Worm (Caenorhabditis elegans) whole organism, L4 larva: ENCODE data around the gene R07E5.15.
"Not testable (repeated sequence)": the region's sequence is repeated elsewhere in the genome, so short reads cannot be mapped to it uniquely, and the experiment has no call there.

ENCODE experiments used
- F37D6.2 ChIP-seq: sonication (generic microtip); optimal IDR thresholded peaks from 2 replicates; lab custom pipeline; 2016; ENCODE audit warnings: mild to moderate bottlenecking, missing genetic modification characterization, missing compliant biosample characterization
- T20F7.1 ChIP-seq: fragments of 200-800 bp; sonication (Bioruptor generic); optimal IDR thresholded peaks from 2 replicates; lab custom pipeline; 2018; ENCODE audit warnings: mild to moderate bottlenecking, missing genetic modification characterization, missing compliant biosample characterization
- T26A8.4 ChIP-seq: fragments of 200-800 bp; sonication (Bioruptor generic); IDR thresholded peaks from 2 replicates; pipeline ENCODE4 v1.3.6; 2022; ENCODE audit warnings: missing genetic modification characterization, missing compliant biosample characterization
- arid-1 ChIP-seq: fragments of 200-800 bp; sonication (Bioruptor generic); conservative IDR thresholded peaks from 2 replicates; pipeline ENCODE4 v1.3.6; 2022; ENCODE audit warnings: missing genetic modification reagents, missing genetic modification characterization, missing compliant biosample characterization
- ctbp-1 ChIP-seq: fragments of 200-800 bp; sonication (Bioruptor generic); IDR thresholded peaks from 2 replicates; pipeline ENCODE4 v1.3.6; 2022; ENCODE audit warnings: missing genetic modification reagents, missing genetic modification characterization, missing compliant biosample characterization
- daf-19 ChIP-seq: fragments of 200-800 bp; sonication (Bioruptor generic); conservative IDR thresholded peaks from 2 replicates; pipeline ENCODE4 v1.3.6; 2022; ENCODE audit warnings: missing genetic modification characterization, missing compliant biosample characterization
- dmd-8 ChIP-seq: fragments of 200-800 bp; sonication (Bioruptor generic); IDR thresholded peaks from 2 replicates; pipeline ENCODE4 v1.3.6; 2022; ENCODE audit warnings: missing genetic modification characterization, missing compliant biosample characterization
- dmd-9 ChIP-seq: fragments of 200-800 bp; sonication (Bioruptor generic); IDR thresholded peaks from 2 replicates; pipeline ENCODE4 v1.3.6; 2022; ENCODE audit warnings: missing genetic modification reagents, missing genetic modification characterization, missing compliant biosample characterization
- duxl-1 ChIP-seq: sonication (generic microtip); optimal IDR thresholded peaks from 2 replicates; lab custom pipeline; 2016; ENCODE audit warnings: mild to moderate bottlenecking, missing genetic modification characterization, moderate library complexity, missing compliant biosample characterization; ENCODE audit not compliant: poor library complexity
- dve-1 ChIP-seq: sonication (generic microtip); optimal IDR thresholded peaks from 2 replicates; lab custom pipeline; 2017; ENCODE audit warnings: antibody characterized with exemption, mild to moderate bottlenecking, missing genetic modification characterization, missing compliant biosample characterization; ENCODE audit not compliant: insufficient read depth
- egl-43 ChIP-seq: fragments of 200-800 bp; sonication (Bioruptor generic); IDR thresholded peaks from 2 replicates; pipeline ENCODE4 v1.3.6; 2022; ENCODE audit warnings: missing genetic modification reagents, missing genetic modification characterization, missing compliant biosample characterization
- gei-8 ChIP-seq: fragments of 200-800 bp; sonication (Bioruptor generic); optimal IDR thresholded peaks from 2 replicates; lab custom pipeline; 2018; ENCODE audit warnings: mild to moderate bottlenecking, missing genetic modification characterization, missing compliant biosample characterization
- hif-1 ChIP-seq, 2 experiments: sonication (generic microtip); optimal IDR thresholded peaks; 2 replicates each; lab custom pipeline; 2016 to 2017; ENCODE audit warnings: missing compliant biosample characterization in 2 of 2, missing genetic modification characterization in 2 of 2, missing genetic modification reagents in 2 of 2, missing genotype in 2 of 2, mild to moderate bottlenecking in 1 of 2
- hlh-30 ChIP-seq: sonication (generic microtip); optimal IDR thresholded peaks from 2 replicates; lab custom pipeline; 2017; ENCODE audit warnings: antibody characterized with exemption, mild to moderate bottlenecking, missing genetic modification characterization, missing compliant biosample characterization; ENCODE audit not compliant: insufficient read depth
- hmg-1.1 ChIP-seq: fragments of 200-800 bp; sonication (Bioruptor generic); IDR thresholded peaks from 2 replicates; pipeline ENCODE4 v1.3.6; 2022; ENCODE audit warnings: missing genetic modification reagents, missing genetic modification characterization, missing compliant biosample characterization
- lim-7 ChIP-seq: fragments of 200-800 bp; sonication (Bioruptor generic); IDR thresholded peaks from 2 replicates; pipeline ENCODE4 v1.3.6; 2022; ENCODE audit warnings: missing genetic modification characterization, missing compliant biosample characterization
- lin-13 ChIP-seq: fragments of 150-350 bp; optimal IDR thresholded peaks from 2 replicates; lab custom pipeline; 2014; ENCODE audit warnings: missing biosample characterization, missing genetic modification reagents, missing genetic modification characterization
- lin-29 ChIP-seq: fragments of 200-800 bp; sonication (Bioruptor generic); IDR thresholded peaks from 2 replicates; pipeline ENCODE4 v1.3.6; 2022; ENCODE audit warnings: missing genetic modification reagents, missing genetic modification characterization, missing compliant biosample characterization
- lin-38 ChIP-seq: fragments of 200-800 bp; sonication (Bioruptor generic); IDR thresholded peaks from 2 replicates; pipeline ENCODE4 v1.3.6; 2022; ENCODE audit warnings: missing genetic modification reagents, missing genetic modification characterization, missing compliant biosample characterization
- lir-3 ChIP-seq: sonication (generic microtip); optimal IDR thresholded peaks from 2 replicates; lab custom pipeline; 2016; ENCODE audit warnings: mild to moderate bottlenecking, missing genetic modification characterization, missing compliant biosample characterization
- lsy-2 ChIP-seq, 2 experiments: fragments of 150-350 bp in 1 of 2; sonication (generic microtip) in 1 of 2; optimal IDR thresholded peaks; 2 replicates each; lab custom pipeline; 2014 to 2017; ENCODE audit warnings: missing biosample characterization in 2 of 2, missing genetic modification characterization in 2 of 2
- madf-5 ChIP-seq, 2 experiments: fragments of 200-800 bp; sonication (Bioruptor generic); IDR thresholded peaks; 2 replicates each; pipeline ENCODE4 v1.3.6; 2022; ENCODE audit warnings: missing compliant biosample characterization in 2 of 2, missing genetic modification characterization in 2 of 2
- madf-9 ChIP-seq: fragments of 200-800 bp; sonication (Bioruptor generic); conservative IDR thresholded peaks from 2 replicates; pipeline ENCODE4 v1.3.6; 2022; ENCODE audit warnings: missing genetic modification reagents, missing genetic modification characterization, missing compliant biosample characterization
- mes-2 ChIP-seq: sonication (generic microtip); optimal IDR thresholded peaks from 2 replicates; lab custom pipeline; 2016; ENCODE audit warnings: missing genotype, mild to moderate bottlenecking, missing genetic modification characterization, missing compliant biosample characterization; ENCODE audit not compliant: poor library complexity, severe bottlenecking
- mxl-2 ChIP-seq: fragments of 200-800 bp; sonication (Bioruptor generic); conservative IDR thresholded peaks from 2 replicates; pipeline ENCODE4 v1.3.6; 2022; ENCODE audit warnings: missing genetic modification reagents, missing genetic modification characterization, missing compliant biosample characterization
- mxl-3 ChIP-seq: fragments of 200-800 bp; sonication (Bioruptor generic); optimal IDR thresholded peaks from 2 replicates; lab custom pipeline; 2018; ENCODE audit warnings: mild to moderate bottlenecking, missing genetic modification characterization, missing compliant biosample characterization
- nhr-102 ChIP-seq: sonication (generic microtip); optimal IDR thresholded peaks from 2 replicates; lab custom pipeline; 2016; ENCODE audit warnings: mild to moderate bottlenecking, missing genetic modification characterization, moderate library complexity, missing compliant biosample characterization
- nhr-25 ChIP-seq: sonication (generic microtip); optimal IDR thresholded peaks from 2 replicates; lab custom pipeline; 2017; ENCODE audit warnings: missing genetic modification characterization, mild to moderate bottlenecking, missing compliant biosample characterization, antibody characterized with exemption, moderate library complexity, borderline replicate concordance; ENCODE audit not compliant: insufficient read depth
- nhr-28 ChIP-seq: fragments of 150-350 bp; optimal IDR thresholded peaks from 2 replicates; lab custom pipeline; 2014; ENCODE audit warnings: missing biosample characterization, missing genetic modification characterization
- nhr-41 ChIP-seq: fragments of 200-800 bp; sonication (Bioruptor generic); IDR thresholded peaks from 2 replicates; pipeline ENCODE4 v1.3.6; 2022; ENCODE audit warnings: missing genetic modification reagents, missing genetic modification characterization, missing compliant biosample characterization
- nhr-48 ChIP-seq: sonication (generic microtip); optimal IDR thresholded peaks from 2 replicates; lab custom pipeline; 2016; ENCODE audit warnings: mild to moderate bottlenecking, missing genetic modification characterization, missing compliant biosample characterization
- nhr-77 ChIP-seq: fragments of 150-350 bp; optimal IDR thresholded peaks from 2 replicates; lab custom pipeline; 2014; ENCODE audit warnings: missing biosample characterization, missing genetic modification characterization
- pha-4 ChIP-seq, 2 experiments: fragments of 150-350 bp in 1 of 2; fragments of 200-800 bp in 1 of 2; sonication (Bioruptor generic) in 1 of 2; IDR thresholded peaks in 1 of 2; optimal IDR thresholded peaks in 1 of 2; 2 replicates each; pipeline versions ENCODE4 v1.3.6 to Lab custom; 2014 to 2022; ENCODE audit warnings: missing genetic modification characterization in 2 of 2, missing genetic modification reagents in 2 of 2, missing biosample characterization in 1 of 2, missing compliant biosample characterization in 1 of 2
- php-3 ChIP-seq: fragments of 200-800 bp; sonication (Bioruptor generic); IDR thresholded peaks from 2 replicates; pipeline ENCODE4 v1.3.6; 2022; ENCODE audit warnings: missing genetic modification reagents, missing genetic modification characterization, missing compliant biosample characterization
- pqm-1 ChIP-seq: sonication (generic microtip); optimal IDR thresholded peaks from 2 replicates; lab custom pipeline; 2017; ENCODE audit warnings: missing biosample characterization, missing genetic modification characterization
- rbr-2 ChIP-seq: sonication (generic microtip); optimal IDR thresholded peaks from 2 replicates; lab custom pipeline; 2016; ENCODE audit warnings: missing genotype, missing genetic modification characterization, missing compliant biosample characterization
- saeg-2 ChIP-seq: fragments of 200-800 bp; sonication (Bioruptor generic); IDR thresholded peaks from 2 replicates; pipeline ENCODE4 v1.3.6; 2022; ENCODE audit warnings: missing genetic modification reagents, missing genetic modification characterization, missing compliant biosample characterization
- set-16 ChIP-seq: fragments of 200-800 bp; sonication (Bioruptor generic); IDR thresholded peaks from 2 replicates; pipeline ENCODE4 v1.3.6; 2022; ENCODE audit warnings: missing genetic modification reagents, missing genetic modification characterization, missing compliant biosample characterization
- spr-1 ChIP-seq: sonication (generic microtip); optimal IDR thresholded peaks from 2 replicates; lab custom pipeline; 2016; ENCODE audit warnings: mild to moderate bottlenecking, missing genetic modification characterization, missing compliant biosample characterization
- unc-62 ChIP-seq, 3 experiments: fragments of 150-350 bp in 1 of 3; sonication (generic microtip); optimal IDR thresholded peaks in 2 of 3; peaks in 1 of 3; 1 replicate in 1 of 3; 2 replicates in 2 of 3; lab custom pipeline; 2014 to 2017; ENCODE audit warnings: missing biosample characterization in 3 of 3, missing genetic modification characterization in 3 of 3, missing genetic modification reagents in 3 of 3, missing genotype in 1 of 3
- vab-7 ChIP-seq: fragments of 200-800 bp; sonication (Bioruptor generic); IDR thresholded peaks from 2 replicates; pipeline ENCODE4 v1.3.6; 2022; ENCODE audit warnings: missing genetic modification reagents, missing genetic modification characterization, missing compliant biosample characterization
- zip-11 ChIP-seq: fragments of 200-800 bp; sonication (Bioruptor generic); IDR thresholded peaks from 2 replicates; pipeline ENCODE4 v1.3.6; 2022; ENCODE audit warnings: missing genetic modification characterization, missing compliant biosample characterization

Gene R07E5.15

ce11 chrIII:4374854-4375253 lies 26.4 kb upstream of the R07E5.15 start, which contains the start of gene pals-26:
Gene pals-26, plus strand, starts transcription at chrIII:4375154.
- TF ChIP-seq nhr-77 (no peak), lir-3 (tag; lab: Kevin White, UChicago) (no peak)

- TF ChIP-seq nhr-48 (peak; percentile 77), madf-9 (GFP tag; lab: Robert Waterston, UW) (peak; percentile 56; the same call in 1 of the 2 replicates), madf-5 (GFP tag; IDR thresholded peaks at IDR 0.05; lab: Robert Waterston, UW) (peak; percentile 46 to 62; a peak in 1 of 4 replicates), ctbp-1 (GFP tag; lab: Robert Waterston, UW) (peak; percentile 69), egl-43 (GFP tag; lab: Robert Waterston, UW) (peak; percentile 79), mxl-3 (GFP tag; lab: Kevin White, UChicago) (peak; percentile 48), rbr-2 (tag; lab: Kevin White, UChicago) (peak; percentile 69), nhr-28 (peak; percentile 18), lir-3 (tag; lab: Kevin White, UChicago) (peak; percentile 75), hmg-1.1 (peak; percentile 88), saeg-2 (GFP tag; lab: Robert Waterston, UW) (0 out of 2 replicates have a peak, but pooled peaks have one; percentile 68), arid-1 (peak; percentile 68), mes-2 (tag; lab: Kevin White, UChicago) (peak; percentile 62), gei-8 (GFP tag; lab: Kevin White, UChicago) (peak; percentile 41), dmd-9 (GFP tag; lab: Robert Waterston, UW) (0 out of 2 replicates have a peak, but pooled peaks have one; percentile 30), unc-62 (GFP tag; optimal IDR thresholded peaks at IDR 0.05 in 1 of 2; lab: Kevin White, UChicago) (peak in 1 of 2 experiments; percentile 66), nhr-25 (tag; lab: Kevin White, UChicago) (peak; percentile 79), zip-11 (peak; percentile 46; the same call in 1 of the 2 replicates), spr-1 (tag; lab: Kevin White, UChicago) (peak; percentile 77), lsy-2 (tag; optimal IDR thresholded peaks at IDR 0.05; lab: Kevin White, UChicago) (peak in 1 of 2 experiments; percentile 64), hlh-30 (tag; lab: Kevin White, UChicago) (peak; percentile 34), daf-19 (GFP tag; lab: Robert Waterston, UW) (0 out of 2 replicates have a peak, but pooled peaks have one; percentile 57), pha-4 (GFP tag; IDR thresholded peaks at IDR 0.05; lab: Robert Waterston, UW) (peak; percentile 82), mxl-2 (GFP tag; lab: Robert Waterston, UW) (0 out of 2 replicates have a peak, but pooled peaks have one; percentile 56), php-3 (GFP tag; lab: Robert Waterston, UW) (peak; percentile 48), dve-1 (peak; percentile 43), lin-38 (GFP tag; lab: Robert Waterston, UW) (peak; percentile 72), lin-13 (GFP tag; lab: Kevin White, UChicago) (peak; percentile 38), nhr-41 (peak; percentile 78), F37D6.2 (peak; percentile 34), hif-1 (tag; optimal IDR thresholded peaks at IDR 0.05; lab: Kevin White, UChicago) (peak in 1 of 2 experiments; percentile 54), T20F7.1 (peak; percentile 57), duxl-1 (tag; lab: Kevin White, UChicago) (peak; percentile 79), pqm-1 (tag; lab: Kevin White, UChicago) (peak; percentile 70), T26A8.4 (GFP tag; lab: Robert Waterston, UW) (peak; percentile 89), set-16 (peak; percentile 91), nhr-102 (peak; percentile 61), dmd-8 (GFP tag; lab: Robert Waterston, UW) (peak; percentile 75; the same call in 1 of the 2 replicates), lin-29 (0 out of 2 replicates have a peak, but pooled peaks have one; percentile 16), vab-7 (GFP tag; lab: Robert Waterston, UW) (0 out of 2 replicates have a peak, but pooled peaks have one; percentile 43), lim-7 (GFP tag; lab: Robert Waterston, UW) (peak; percentile 65)
- not testable (repeated sequence) for TF ChIP-seq unc-62, pha-4 (tag; optimal IDR thresholded peaks at IDR 0.05; lab: Kevin White, UChicago)
Measured at ce11 chrIII:4378600-4379293, 22.5 kb upstream of the R07E5.15 start.
